Fruit fly (Drosophila melanogaster) whole organism, prepupa: ENCODE measurements around the gene CG42579.
A peak's percentile ranks its signal among the peaks of the same experiment; 100 is the strongest.

Experiments
- Blimp-1 ChIP-seq: fragments of 200-800 bp; sonication (Bioruptor generic); optimal IDR thresholded peaks from 3 replicates; lab custom pipeline; 2017; ENCODE audit warnings: missing biosample characterization, missing genetic modification characterization, mild to moderate bottlenecking, moderate library complexity, missing genetic modification reagents
- CG10631 ChIP-seq: fragments of 200-800 bp; sonication (Bioruptor generic); optimal IDR thresholded peaks from 2 replicates; lab custom pipeline; 2016; ENCODE audit warnings: missing biosample characterization, missing genetic modification characterization
- CG10669 ChIP-seq: fragments of 200-800 bp; sonication (Bioruptor generic); optimal IDR thresholded peaks from 3 replicates; lab custom pipeline; 2018; ENCODE audit warnings: missing biosample characterization, mild to moderate bottlenecking, missing genetic modification characterization, moderate library complexity
- CG11294 ChIP-seq: fragments of 200-800 bp; sonication (Bioruptor generic); IDR thresholded peaks from 2 replicates; pipeline ENCODE4 v1.3.6; 2022; ENCODE audit warnings: missing biosample characterization, missing genetic modification characterization
- CG11902 ChIP-seq: fragments of 200-800 bp; sonication (Bioruptor generic); optimal IDR thresholded peaks from 3 replicates; lab custom pipeline; 2016; ENCODE audit warnings: missing biosample characterization, missing genetic modification characterization
- CG15336 ChIP-seq: fragments of 200-800 bp; sonication (Bioruptor generic); IDR thresholded peaks from 2 replicates; pipeline ENCODE4 v1.3.6; 2022; ENCODE audit warnings: missing biosample characterization, missing genetic modification characterization
- CG1621 ChIP-seq: fragments of 200-800 bp; sonication (Bioruptor generic); optimal IDR thresholded peaks from 3 replicates; lab custom pipeline; 2018; ENCODE audit warnings: missing biosample characterization, mild to moderate bottlenecking, missing genetic modification characterization
- CG16779 ChIP-seq: fragments of 200-800 bp; sonication (Bioruptor generic); optimal IDR thresholded peaks from 3 replicates; lab custom pipeline; 2017; ENCODE audit warnings: missing biosample characterization, mild to moderate bottlenecking, missing genetic modification characterization
- CG31627 ChIP-seq: fragments of 200-800 bp; sonication (Bioruptor generic); optimal IDR thresholded peaks from 3 replicates; lab custom pipeline; 2016; ENCODE audit warnings: missing biosample characterization, missing genetic modification characterization
- CG32006 ChIP-seq: fragments of 200-800 bp; sonication (Bioruptor generic); optimal IDR thresholded peaks from 3 replicates; lab custom pipeline; 2017; ENCODE audit warnings: missing biosample characterization, mild to moderate bottlenecking, missing genetic modification characterization
- CG34406 ChIP-seq: fragments of 200-800 bp; sonication (Bioruptor generic); optimal IDR thresholded peaks from 3 replicates; lab custom pipeline; 2016; ENCODE audit warnings: missing biosample characterization, missing genetic modification characterization
- CG3919 ChIP-seq: fragments of 200-800 bp; sonication (Bioruptor generic); optimal IDR thresholded peaks from 3 replicates; lab custom pipeline; 2016; ENCODE audit warnings: missing biosample characterization, missing genetic modification characterization
- CG4318 ChIP-seq: fragments of 200-800 bp; sonication (Bioruptor generic); optimal IDR thresholded peaks from 3 replicates; lab custom pipeline; 2017; ENCODE audit warnings: missing biosample characterization, mild to moderate bottlenecking, missing genetic modification characterization
- CG6276 ChIP-seq: fragments of 200-800 bp; sonication (Bioruptor generic); optimal IDR thresholded peaks from 2 replicates; lab custom pipeline; 2017; ENCODE audit warnings: missing biosample characterization, mild to moderate bottlenecking, missing genetic modification characterization
- CG6808 ChIP-seq: fragments of 200-800 bp; sonication (Bioruptor generic); optimal IDR thresholded peaks from 3 replicates; lab custom pipeline; 2017; ENCODE audit warnings: missing biosample characterization, missing genetic modification characterization, mild to moderate bottlenecking, moderate library complexity, missing genetic modification reagents
- CG7368 ChIP-seq: fragments of 200-800 bp; sonication (Bioruptor generic); optimal IDR thresholded peaks from 3 replicates; lab custom pipeline; 2016; ENCODE audit warnings: missing biosample characterization, missing genetic modification characterization
- CG8119 ChIP-seq: fragments of 200-800 bp; sonication (Bioruptor generic); IDR thresholded peaks from 3 replicates; pipeline ENCODE4 v1.3.6; 2022; ENCODE audit warnings: missing biosample characterization, missing genetic modification characterization
- CG8319 ChIP-seq: fragments of 200-800 bp; sonication (Bioruptor generic); optimal IDR thresholded peaks from 3 replicates; lab custom pipeline; 2016; ENCODE audit warnings: missing biosample characterization, missing genetic modification characterization
- CG8632 ChIP-seq: fragments of 200-800 bp; sonication (Bioruptor generic); optimal IDR thresholded peaks from 3 replicates; lab custom pipeline; 2016; ENCODE audit warnings: missing biosample characterization, missing genetic modification characterization
- CG9139 ChIP-seq: fragments of 200-800 bp; sonication (Bioruptor generic); optimal IDR thresholded peaks from 3 replicates; lab custom pipeline; 2017; ENCODE audit warnings: missing biosample characterization, mild to moderate bottlenecking, missing genetic modification characterization
- Eip78C ChIP-seq: fragments of 200-800 bp; sonication (Bioruptor generic); peaks from one replicate; lab custom pipeline; 2016; ENCODE audit warnings: missing biosample characterization, missing genetic modification characterization
- Eip93F ChIP-seq: fragments of 200-800 bp; sonication (Bioruptor generic); optimal IDR thresholded peaks from 2 replicates; lab custom pipeline; 2016; ENCODE audit warnings: missing biosample characterization, mild to moderate bottlenecking, missing genetic modification characterization
- Ets21C ChIP-seq: fragments of 200-800 bp; sonication (Bioruptor generic); optimal IDR thresholded peaks from 3 replicates; lab custom pipeline; 2016; ENCODE audit warnings: missing biosample characterization, missing genetic modification characterization
- Ets96B ChIP-seq: fragments of 200-800 bp; optimal IDR thresholded peaks from 2 replicates; lab custom pipeline; 2019; ENCODE audit warnings: missing biosample characterization, mild to moderate bottlenecking, missing genetic modification characterization, moderate library complexity
- Gug ChIP-seq: fragments of 200-800 bp; sonication (Bioruptor generic); IDR thresholded peaks from 2 replicates; pipeline ENCODE4 v1.3.6; 2022; ENCODE audit warnings: missing biosample characterization, missing genetic modification characterization
- Hr38 ChIP-seq: sonication (Bioruptor generic); optimal IDR thresholded peaks from 2 replicates; lab custom pipeline; 2016; ENCODE audit warnings: missing biosample characterization, missing genetic modification characterization
- Hr39 ChIP-seq: fragments of 200-800 bp; sonication (Bioruptor generic); optimal IDR thresholded peaks from 2 replicates; lab custom pipeline; 2016; ENCODE audit warnings: missing biosample characterization, missing genetic modification characterization
- Hr4 ChIP-seq: fragments of 200-800 bp; sonication (Bioruptor generic); optimal IDR thresholded peaks from 3 replicates; lab custom pipeline; 2016; ENCODE audit warnings: missing biosample characterization, missing genetic modification characterization
- Lpt ChIP-seq: fragments of 200-800 bp; sonication (Bioruptor generic); optimal IDR thresholded peaks from 3 replicates; lab custom pipeline; 2016; ENCODE audit warnings: missing biosample characterization, missing genetic modification characterization
- Met ChIP-seq: fragments of 200-800 bp; sonication (Bioruptor generic); optimal IDR thresholded peaks from 3 replicates; lab custom pipeline; 2016; ENCODE audit warnings: missing biosample characterization, missing genetic modification characterization
- OdsH ChIP-seq: fragments of 200-800 bp; sonication (Bioruptor generic); optimal IDR thresholded peaks from 3 replicates; lab custom pipeline; 2016; ENCODE audit warnings: missing biosample characterization, missing genetic modification characterization
- Smox ChIP-seq: fragments of 200-800 bp; sonication (Bioruptor generic); optimal IDR thresholded peaks from 3 replicates; lab custom pipeline; 2016; ENCODE audit warnings: missing biosample characterization, missing genetic modification characterization
- Sox102F ChIP-seq: fragments of 200-800 bp; sonication (Bioruptor generic); optimal IDR thresholded peaks from 2 replicates; lab custom pipeline; 2016; ENCODE audit warnings: missing biosample characterization, mild to moderate bottlenecking, missing genetic modification characterization
- Sox14 ChIP-seq: fragments of 200-800 bp; sonication (Bioruptor generic); optimal IDR thresholded peaks from 3 replicates; lab custom pipeline; 2016; ENCODE audit warnings: missing biosample characterization, missing genetic modification characterization
- acj6 ChIP-seq: fragments of 200-800 bp; sonication (Bioruptor generic); optimal IDR thresholded peaks from 3 replicates; lab custom pipeline; 2016; ENCODE audit warnings: missing biosample characterization, missing genetic modification characterization
- cyc ChIP-seq: fragments of 200-800 bp; sonication (Bioruptor generic); optimal IDR thresholded peaks from 3 replicates; lab custom pipeline; 2016; ENCODE audit warnings: missing biosample characterization, missing genetic modification characterization
- dac ChIP-seq: fragments of 200-800 bp; sonication (Bioruptor generic); optimal IDR thresholded peaks from 2 replicates; lab custom pipeline; 2017; ENCODE audit warnings: missing biosample characterization, mild to moderate bottlenecking, missing genetic modification characterization
- dsx ChIP-seq: fragments of 200-800 bp; optimal IDR thresholded peaks from 3 replicates; lab custom pipeline; 2019; ENCODE audit warnings: missing biosample characterization, mild to moderate bottlenecking, missing genetic modification characterization, moderate library complexity; ENCODE audit not compliant: poor library complexity, severe bottlenecking
- eg ChIP-seq: fragments of 200-800 bp; sonication (Bioruptor generic); IDR thresholded peaks from 3 replicates; pipeline ENCODE4 v1.3.6; 2022; ENCODE audit warnings: missing biosample characterization, missing genetic modification characterization
- fd59A ChIP-seq: fragments of 200-800 bp; sonication (Bioruptor generic); optimal IDR thresholded peaks from 2 replicates; lab custom pipeline; 2017; ENCODE audit warnings: missing biosample characterization, mild to moderate bottlenecking, missing genetic modification characterization, missing genetic modification reagents
- fd85E ChIP-seq: fragments of 200-800 bp; sonication (Bioruptor generic); optimal IDR thresholded peaks from 3 replicates; lab custom pipeline; 2016; ENCODE audit warnings: missing biosample characterization, missing genetic modification characterization
- fkh ChIP-seq: fragments of 200-800 bp; sonication (Bioruptor generic); optimal IDR thresholded peaks from 3 replicates; lab custom pipeline; 2017; ENCODE audit warnings: missing biosample characterization, mild to moderate bottlenecking, missing genetic modification characterization, moderate library complexity
- lz ChIP-seq: fragments of 200-800 bp; sonication (Bioruptor generic); optimal IDR thresholded peaks from 3 replicates; lab custom pipeline; 2016; ENCODE audit warnings: missing biosample characterization, missing genetic modification characterization
- salr ChIP-seq, 2 experiments: fragments of 200-800 bp; sonication (Bioruptor generic); optimal IDR thresholded peaks; 3 replicates each; lab custom pipeline; 2016 to 2018; ENCODE audit warnings: missing biosample characterization in 2 of 2, missing genetic modification characterization in 2 of 2, mild to moderate bottlenecking in 1 of 2
- spab ChIP-seq: fragments of 200-800 bp; sonication (Bioruptor generic); optimal IDR thresholded peaks from 2 replicates; lab custom pipeline; 2017; ENCODE audit warnings: missing biosample characterization, mild to moderate bottlenecking, missing genetic modification characterization, missing genetic modification reagents
- ss ChIP-seq, 2 experiments: fragments of 200-800 bp; sonication (Bioruptor generic); optimal IDR thresholded peaks; 2 replicates in 1 of 2; 3 replicates in 1 of 2; lab custom pipeline; 2017 to 2018; ENCODE audit warnings: mild to moderate bottlenecking in 2 of 2, missing biosample characterization in 2 of 2, missing genetic modification characterization in 2 of 2, moderate library complexity in 1 of 2
- svp ChIP-seq: fragments of 200-800 bp; sonication (Bioruptor generic); peaks from one replicate; lab custom pipeline; 2016; ENCODE audit warnings: missing biosample characterization, missing genetic modification characterization
- topi ChIP-seq: fragments of 200-800 bp; sonication (Bioruptor generic); optimal IDR thresholded peaks from 3 replicates; lab custom pipeline; 2016; ENCODE audit warnings: missing biosample characterization, missing genetic modification characterization
- vri ChIP-seq: fragments of 200-800 bp; sonication (Bioruptor generic); optimal IDR thresholded peaks from 3 replicates; lab custom pipeline; 2016; ENCODE audit warnings: missing biosample characterization, mild to moderate bottlenecking, missing genetic modification characterization

Gene CG42579

DNA sequence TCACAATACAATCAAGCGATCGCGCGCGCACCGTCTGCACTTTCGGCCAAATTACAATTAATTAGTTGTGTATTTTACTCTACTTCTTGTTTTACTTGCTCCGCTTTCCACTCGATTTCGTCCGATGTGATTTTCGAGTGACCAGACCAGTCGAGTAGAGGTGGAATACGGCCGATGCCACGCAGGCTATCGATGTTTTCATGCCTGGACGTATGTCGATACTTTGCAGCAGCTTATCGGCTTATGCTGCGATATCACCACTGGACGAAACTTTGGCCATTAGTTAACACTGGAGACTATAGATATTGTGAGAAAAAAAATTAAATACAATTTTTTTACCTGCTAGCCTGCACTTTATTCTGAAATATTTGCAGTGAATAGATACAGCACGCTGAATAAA, 16.9 kb upstream of the CG42579 start, which contains the start of gene RhoGAP19D (continued):
- TF ChIP-seq Sox102F (GFP tag; lab: Kevin White, UChicago): peak; percentile 51
- TF ChIP-seq svp (GFP tag; lab: Kevin White, UChicago): peak; percentile 80
- peak; percentile 39 for TF ChIP-seq CG31627 (GFP tag; lab: Kevin White, UChicago)
- no peak for TF ChIP-seq fkh (GFP tag; lab: Kevin White, UChicago)
- TF ChIP-seq fd59A (GFP tag; lab: Kevin White, UChicago): no peak
- TF ChIP-seq CG8119: no peak
- peak; percentile 50 for TF ChIP-seq cyc (GFP tag; lab: Kevin White, UChicago)
- no peak for TF ChIP-seq CG15336 (GFP tag; lab: Robert Waterston, UW)
- TF ChIP-seq CG6276 (GFP tag; lab: Kevin White, UChicago): no peak
- peak; percentile 54 for TF ChIP-seq CG10631 (GFP tag; lab: Kevin White, UChicago)
- TF ChIP-seq vri (GFP tag; lab: Kevin White, UChicago): peak; percentile 39
- no peak for TF ChIP-seq CG4318
- no peak for TF ChIP-seq dsx
- TF ChIP-seq Hr4: peak; percentile 9
- TF ChIP-seq CG8632: no peak
- TF ChIP-seq topi (GFP tag; lab: Kevin White, UChicago): peak; percentile 59
- peak; percentile 33 for TF ChIP-seq Eip78C (GFP tag; lab: Kevin White, UChicago)
- TF ChIP-seq Hr39 (GFP tag; lab: Kevin White, UChicago): peak; percentile 50
- TF ChIP-seq Sox14 (GFP tag; lab: Kevin White, UChicago): peak; percentile 59

- TF ChIP-seq CG8319 (peak; percentile 42), CG31627 (GFP tag; lab: Kevin White, UChicago) (peak; percentile 59), CG1621 (peak; percentile 56), lz (GFP tag; lab: Kevin White, UChicago) (peak; percentile 59), ss (GFP tag; optimal IDR thresholded peaks at IDR 0.05; lab: Kevin White, UChicago) (peak in 1 of 2 experiments; percentile 52), Gug (GFP tag; lab: Robert Waterston, UW) (0 out of 2 replicates have a peak, but pooled peaks have one; percentile 28), Blimp-1 (peak; percentile 6), dac (GFP tag; lab: Kevin White, UChicago) (no peak), Ets96B (tag; lab: Kevin White, UChicago) (peak; percentile 45), Hr38 (GFP tag; lab: Kevin White, UChicago) (no peak), CG3919 (GFP tag; lab: Kevin White, UChicago) (peak; percentile 60), acj6 (GFP tag; lab: Kevin White, UChicago) (peak; percentile 32), CG11902 (GFP tag; lab: Kevin White, UChicago) (no peak), Eip93F (no peak), CG7368 (GFP tag; lab: Kevin White, UChicago) (peak; percentile 56), CG11294 (peak; percentile 40; the same call in 1 of the 2 replicates), CG6808 (GFP tag; lab: Kevin White, UChicago) (peak; percentile 37), CG9139 (GFP tag; lab: Kevin White, UChicago) (no peak), Smox (GFP tag; lab: Kevin White, UChicago) (peak; percentile 29), CG10669 (GFP tag; lab: Kevin White, UChicago) (peak; percentile 54), CG32006 (peak; percentile 52), eg (GFP tag; lab: Robert Waterston, UW) (peak; percentile 81), CG34406 (GFP tag; lab: Kevin White, UChicago) (peak; percentile 34), topi (GFP tag; lab: Kevin White, UChicago) (peak; percentile 39), Ets21C (GFP tag; lab: Kevin White, UChicago) (peak; percentile 11), spab (GFP tag; lab: Kevin White, UChicago) (peak; percentile 18), CG15336 (GFP tag; lab: Robert Waterston, UW) (peak; percentile 72), CG8632 (peak; percentile 21), Lpt (GFP tag; lab: Kevin White, UChicago) (peak; percentile 33), OdsH (GFP tag; lab: Kevin White, UChicago) (peak; percentile 55), cyc (GFP tag; lab: Kevin White, UChicago) (peak; percentile 26), CG10631 (GFP tag; lab: Kevin White, UChicago) (peak; percentile 41), fd85E (GFP tag; lab: Kevin White, UChicago) (no peak), Met (peak; percentile 55), CG6276 (GFP tag; lab: Kevin White, UChicago) (peak; percentile 12), salr (GFP tag; optimal IDR thresholded peaks at IDR 0.05; lab: Kevin White, UChicago) (peak in 1 of 2 experiments; percentile 25), Eip78C (GFP tag; lab: Kevin White, UChicago) (peak; percentile 79), CG16779 (tag; lab: Kevin White, UChicago) (no peak), svp (GFP tag; lab: Kevin White, UChicago) (peak; percentile 98), Sox14 (GFP tag; lab: Kevin White, UChicago) (peak; percentile 61)
Observed at dm6 chrX:20511382-20511853, 16.0 kb upstream of the CG42579 start, which contains the start of gene CG1812. TSS of gene CG1812 (plus strand) at chrX:20511544.
